Worm (Caenorhabditis elegans): ENCODE results near the gene srh-194.
A peak's percentile ranks its signal among the peaks of the same experiment; 100 is the strongest.

The srh-194 gene

ce11 chrV:4319867-4320266, 26.5 kb upstream of the srh-194 start, which contains the start of gene ZC132.9:
Gene ZC132.9 (minus strand): TSS chrV:4319967.
- no peak for TF ChIP-seq ztf-25 (GFP tag; IDR thresholded peaks at IDR 0.05)
- TF ChIP-seq F57A8.1 (GFP tag; optimal IDR thresholded peaks at IDR 0.05): no peak
- TF ChIP-seq nfya-2 (GFP tag; IDR thresholded peaks at IDR 0.05): no peak
- no peak for TF ChIP-seq lag-1 (GFP tag; IDR thresholded peaks at IDR 0.05)
- TF ChIP-seq ZK185.1 (tag; optimal IDR thresholded peaks at IDR 0.05; ENCODE audit: poor library complexity, severe bottlenecking): no peak
- no peak for TF ChIP-seq mel-28 (tag; optimal IDR thresholded peaks at IDR 0.05; ENCODE audit: borderline replicate concordance)
- TF ChIP-seq sptf-2 (GFP tag; optimal IDR thresholded peaks at IDR 0.05): no peak
- no peak for TF ChIP-seq lin-54 (GFP tag; optimal IDR thresholded peaks at IDR 0.05)
- no peak for TF ChIP-seq ceh-40 (GFP tag; IDR thresholded peaks at IDR 0.05)
- TF ChIP-seq ets-4 (GFP tag; optimal IDR thresholded peaks at IDR 0.05): no peak
- TF ChIP-seq F10E7.11 (tag; optimal IDR thresholded peaks at IDR 0.05): no peak
- no peak for TF ChIP-seq dox-1 (GFP tag; IDR thresholded peaks at IDR 0.05)
- no peak for TF ChIP-seq repo-1 (tag; optimal IDR thresholded peaks at IDR 0.05)
- no peak for TF ChIP-seq fkh-3 (tag; optimal IDR thresholded peaks at IDR 0.05)
- no peak for TF ChIP-seq snpc-3.4 (tag; optimal IDR thresholded peaks at IDR 0.05)
- TF ChIP-seq F33H1.4 (GFP tag; IDR thresholded peaks at IDR 0.05): no peak

ce11 chrV:4315057-4315456, 21.7 kb upstream of the srh-194 start, which contains the start of gene srh-192:
Gene srh-192 (minus strand): TSS chrV:4315157.
- TF ChIP-seq ceh-40 (GFP tag; IDR thresholded peaks at IDR 0.05) (no peak), attf-5 (GFP tag; optimal IDR thresholded peaks at IDR 0.05) (no peak), dpl-1 (GFP tag; optimal IDR thresholded peaks at IDR 0.05) (no peak), attf-6 (GFP tag; IDR thresholded peaks at IDR 0.05) (no peak), rcor-1 (GFP tag; IDR thresholded peaks at IDR 0.05) (no peak), aptf-2 (GFP tag; conservative IDR thresholded peaks at IDR 0.05) (no peak), ztf-3 (GFP tag; optimal IDR thresholded peaks at IDR 0.05) (no peak), tbx-9 (tag; optimal IDR thresholded peaks at IDR 0.05; ENCODE audit: borderline replicate concordance) (no peak), C06A6.2 (GFP tag; conservative IDR thresholded peaks at IDR 0.05) (no peak), nfyb-1 (GFP tag; IDR thresholded peaks at IDR 0.05) (no peak), tbp1 (GFP tag; optimal IDR thresholded peaks at IDR 0.05) (no peak), lag-1 (GFP tag; IDR thresholded peaks at IDR 0.05) (no peak), somi-1 (GFP tag; optimal IDR thresholded peaks at IDR 0.05) (no peak), B0261.1 (tag; optimal IDR thresholded peaks at IDR 0.05) (no peak), lsl-1 (GFP tag; optimal IDR thresholded peaks at IDR 0.05) (no peak), ceh-79 (tag; optimal IDR thresholded peaks at IDR 0.05) (no peak), unc-130 (GFP tag; optimal IDR thresholded peaks at IDR 0.05) (no peak), hlh-26 (GFP tag; conservative IDR thresholded peaks at IDR 0.05) (no peak)

- TF ChIP-seq lin-26 (GFP tag; IDR thresholded peaks at IDR 0.05) (peak; percentile 67; the same call in 1 of the 2 replicates), D2030.7 (GFP tag; IDR thresholded peaks at IDR 0.05) (peak; percentile 63), B0261.1 (tag; optimal IDR thresholded peaks at IDR 0.05) (peak; percentile 46), rpc-1 (optimal IDR thresholded peaks at IDR 0.05) (peak; percentile 27), rpc-1 (tag; optimal IDR thresholded peaks at IDR 0.05) (peak; percentile 67), tbp1 (GFP tag; optimal IDR thresholded peaks at IDR 0.05) (peak; percentile 73)
These were observed 17.1 kb upstream of the srh-194 start for ce11 chrV:4310414-4310813.

- TF ChIP-seq F57A8.1 (GFP tag; optimal IDR thresholded peaks at IDR 0.05) (no peak), K12H6.12 (tag; optimal IDR thresholded peaks at IDR 0.05) (no peak), gei-17 (GFP tag; optimal IDR thresholded peaks at IDR 0.05) (no peak), ztf-28 (GFP tag; IDR thresholded peaks at IDR 0.05) (no peak), C17E4.6 (GFP tag; IDR thresholded peaks at IDR 0.05) (no peak), aptf-3 (GFP tag; IDR thresholded peaks at IDR 0.05) (no peak), ceh-58 (GFP tag; IDR thresholded peaks at IDR 0.05) (no peak), pbrm-1 (GFP tag; IDR thresholded peaks at IDR 0.05) (no peak), zim-3 (tag; optimal IDR thresholded peaks at IDR 0.05) (no peak), lir-1 (GFP tag; conservative IDR thresholded peaks at IDR 0.05) (no peak), mes-4 (tag; optimal IDR thresholded peaks at IDR 0.05) (no peak), snpc-4 (GFP tag; optimal IDR thresholded peaks at IDR 0.05) (no peak), snpc-4 (tag; optimal IDR thresholded peaks at IDR 0.05) (no peak), ceh-40 (GFP tag; IDR thresholded peaks at IDR 0.05) (no peak)
These were observed 10.9 kb upstream of the srh-194 start for ce11 chrV:4304240-4304639.
